Worm (Caenorhabditis elegans) whole organism, L4 larva: ENCODE results near the gene srx-76.

Experiments
- F10B5.3 ChIP-seq: sonication (generic microtip); optimal IDR thresholded peaks from 2 replicates; lab custom pipeline; 2016; ENCODE audit warnings: mild to moderate bottlenecking, missing genetic modification characterization, missing compliant biosample characterization
- Y105C5A.15 ChIP-seq: fragments of 200-800 bp; sonication (Bioruptor generic); IDR thresholded peaks from 2 replicates; pipeline ENCODE4 v1.3.6; 2022; ENCODE audit warnings: missing genetic modification characterization, missing compliant biosample characterization
- Y48G9A.11 ChIP-seq: fragments of 200-800 bp; sonication (Bioruptor generic); IDR thresholded peaks from 2 replicates; pipeline ENCODE4 v1.3.6; 2022; ENCODE audit warnings: missing genetic modification reagents, missing genetic modification characterization, missing compliant biosample characterization
- Y5F2A.4 ChIP-seq: fragments of 200-800 bp; sonication (Bioruptor generic); optimal IDR thresholded peaks from 2 replicates; lab custom pipeline; 2018; ENCODE audit warnings: mild to moderate bottlenecking, missing genetic modification characterization, missing compliant biosample characterization
- ZK337.2 ChIP-seq: fragments of 200-800 bp; sonication (Bioruptor generic); IDR thresholded peaks from 2 replicates; pipeline ENCODE4 v1.3.6; 2022; ENCODE audit warnings: missing genetic modification reagents, missing genetic modification characterization, missing compliant biosample characterization
- aha-1 ChIP-seq: fragments of 150-350 bp; peaks from one replicate; lab custom pipeline; 2014; ENCODE audit warnings: missing biosample characterization, missing genetic modification characterization
- aly-2 ChIP-seq: sonication (generic microtip); optimal IDR thresholded peaks from 2 replicates; lab custom pipeline; 2018; ENCODE audit warnings: missing biosample characterization, missing genetic modification characterization
- attf-4 ChIP-seq: sonication (generic microtip); optimal IDR thresholded peaks from 3 replicates; lab custom pipeline; 2017; ENCODE audit warnings: missing biosample characterization, missing genetic modification characterization
- ceh-20 ChIP-seq: fragments of 200-800 bp; sonication (Bioruptor generic); IDR thresholded peaks from 2 replicates; pipeline ENCODE4 v1.3.6; 2022; ENCODE audit warnings: missing genetic modification reagents, missing genetic modification characterization, missing compliant biosample characterization
- ceh-62 ChIP-seq: sonication (generic microtip); optimal IDR thresholded peaks from 2 replicates; lab custom pipeline; 2017; ENCODE audit warnings: missing biosample characterization, missing genetic modification characterization
- ceh-82 ChIP-seq: sonication (generic microtip); optimal IDR thresholded peaks from 2 replicates; lab custom pipeline; 2017; ENCODE audit warnings: missing biosample characterization, missing genetic modification characterization
- daf-16 ChIP-seq, 3 experiments: sonication (generic microtip); optimal IDR thresholded peaks; 2 replicates each; lab custom pipeline; 2016 to 2017; ENCODE audit warnings: missing genetic modification characterization in 3 of 3, missing genetic modification reagents in 3 of 3, mild to moderate bottlenecking in 2 of 3, missing compliant biosample characterization in 2 of 3, missing biosample characterization in 1 of 3, moderate library complexity in 1 of 3
- daf-19 ChIP-seq: fragments of 200-800 bp; sonication (Bioruptor generic); conservative IDR thresholded peaks from 2 replicates; pipeline ENCODE4 v1.3.6; 2022; ENCODE audit warnings: missing genetic modification characterization, missing compliant biosample characterization
- daf-8 ChIP-seq: fragments of 200-800 bp; sonication (Bioruptor generic); IDR thresholded peaks from 2 replicates; pipeline ENCODE4 v1.3.6; 2022; ENCODE audit warnings: missing genetic modification characterization, missing compliant biosample characterization
- egl-27 ChIP-seq: sonication (generic microtip); optimal IDR thresholded peaks from 3 replicates; lab custom pipeline; 2017; ENCODE audit warnings: missing biosample characterization, missing genetic modification reagents, missing genetic modification characterization
- fos-1 ChIP-seq: fragments of 150-350 bp; optimal IDR thresholded peaks from 2 replicates; lab custom pipeline; 2014; ENCODE audit warnings: missing biosample characterization, missing genetic modification characterization
- gei-8 ChIP-seq: fragments of 200-800 bp; sonication (Bioruptor generic); optimal IDR thresholded peaks from 2 replicates; lab custom pipeline; 2018; ENCODE audit warnings: mild to moderate bottlenecking, missing genetic modification characterization, missing compliant biosample characterization
- hif-1 ChIP-seq, 2 experiments: sonication (generic microtip); optimal IDR thresholded peaks; 2 replicates each; lab custom pipeline; 2016 to 2017; ENCODE audit warnings: missing compliant biosample characterization in 2 of 2, missing genetic modification characterization in 2 of 2, missing genetic modification reagents in 2 of 2, missing genotype in 2 of 2, mild to moderate bottlenecking in 1 of 2
- lim-7 ChIP-seq: fragments of 200-800 bp; sonication (Bioruptor generic); IDR thresholded peaks from 2 replicates; pipeline ENCODE4 v1.3.6; 2022; ENCODE audit warnings: missing genetic modification characterization, missing compliant biosample characterization
- lin-1 ChIP-seq: fragments of 200-800 bp; sonication (Bioruptor generic); IDR thresholded peaks from 2 replicates; pipeline ENCODE4 v1.3.6; 2022; ENCODE audit warnings: missing genetic modification reagents, missing genetic modification characterization, missing compliant biosample characterization
- lin-39 ChIP-seq: fragments of 150-350 bp; optimal IDR thresholded peaks from 2 replicates; lab custom pipeline; 2014; ENCODE audit warnings: missing biosample characterization, missing genetic modification reagents, missing genetic modification characterization
- lsy-2 ChIP-seq, 2 experiments: fragments of 150-350 bp in 1 of 2; sonication (generic microtip) in 1 of 2; optimal IDR thresholded peaks; 2 replicates each; lab custom pipeline; 2014 to 2017; ENCODE audit warnings: missing biosample characterization in 2 of 2, missing genetic modification characterization in 2 of 2
- madf-5 ChIP-seq, 2 experiments: fragments of 200-800 bp; sonication (Bioruptor generic); IDR thresholded peaks; 2 replicates each; pipeline ENCODE4 v1.3.6; 2022; ENCODE audit warnings: missing compliant biosample characterization in 2 of 2, missing genetic modification characterization in 2 of 2
- madf-9 ChIP-seq: fragments of 200-800 bp; sonication (Bioruptor generic); conservative IDR thresholded peaks from 2 replicates; pipeline ENCODE4 v1.3.6; 2022; ENCODE audit warnings: missing genetic modification reagents, missing genetic modification characterization, missing compliant biosample characterization
- mdt-29 ChIP-seq: fragments of 200-800 bp; sonication (Bioruptor generic); IDR thresholded peaks from 2 replicates; pipeline ENCODE4 v1.3.6; 2022; ENCODE audit warnings: missing genetic modification reagents, missing genetic modification characterization, missing compliant biosample characterization
- mep-1 ChIP-seq: fragments of 150-350 bp; sonication (generic microtip); optimal IDR thresholded peaks from 3 replicates; lab custom pipeline; 2014; ENCODE audit warnings: missing biosample characterization, missing genetic modification characterization
- mes-2 ChIP-seq: sonication (generic microtip); optimal IDR thresholded peaks from 2 replicates; lab custom pipeline; 2016; ENCODE audit warnings: missing genotype, mild to moderate bottlenecking, missing genetic modification characterization, missing compliant biosample characterization; ENCODE audit not compliant: poor library complexity, severe bottlenecking
- nhr-102 ChIP-seq: sonication (generic microtip); optimal IDR thresholded peaks from 2 replicates; lab custom pipeline; 2016; ENCODE audit warnings: mild to moderate bottlenecking, missing genetic modification characterization, moderate library complexity, missing compliant biosample characterization
- nhr-28 ChIP-seq: fragments of 150-350 bp; optimal IDR thresholded peaks from 2 replicates; lab custom pipeline; 2014; ENCODE audit warnings: missing biosample characterization, missing genetic modification characterization
- nhr-42 ChIP-seq: fragments of 200-800 bp; sonication (Bioruptor generic); IDR thresholded peaks from 2 replicates; pipeline ENCODE4 v1.3.6; 2022; ENCODE audit warnings: missing genetic modification characterization, missing compliant biosample characterization
- nhr-48 ChIP-seq: sonication (generic microtip); optimal IDR thresholded peaks from 2 replicates; lab custom pipeline; 2016; ENCODE audit warnings: mild to moderate bottlenecking, missing genetic modification characterization, missing compliant biosample characterization
- nhr-76 ChIP-seq: fragments of 150-350 bp; optimal IDR thresholded peaks from 2 replicates; lab custom pipeline; 2014; ENCODE audit warnings: missing biosample characterization, missing genetic modification characterization
- nhr-77 ChIP-seq: fragments of 150-350 bp; optimal IDR thresholded peaks from 2 replicates; lab custom pipeline; 2014; ENCODE audit warnings: missing biosample characterization, missing genetic modification characterization
- pqm-1 ChIP-seq: sonication (generic microtip); optimal IDR thresholded peaks from 2 replicates; lab custom pipeline; 2017; ENCODE audit warnings: missing biosample characterization, missing genetic modification characterization
- rbr-2 ChIP-seq: sonication (generic microtip); optimal IDR thresholded peaks from 2 replicates; lab custom pipeline; 2016; ENCODE audit warnings: missing genotype, missing genetic modification characterization, missing compliant biosample characterization
- sdz-12 ChIP-seq: fragments of 200-800 bp; sonication (Bioruptor generic); optimal IDR thresholded peaks from 2 replicates; lab custom pipeline; 2018; ENCODE audit warnings: mild to moderate bottlenecking, missing genetic modification characterization, missing compliant biosample characterization
- skn-1 ChIP-seq: fragments of 150-350 bp; optimal IDR thresholded peaks from 2 replicates; lab custom pipeline; 2014; ENCODE audit warnings: missing biosample characterization, missing genetic modification characterization
- snpc-1.2 ChIP-seq: fragments of 200-800 bp; sonication (Bioruptor generic); IDR thresholded peaks from 2 replicates; pipeline ENCODE4 v1.3.6; 2022; ENCODE audit warnings: missing genetic modification reagents, missing genetic modification characterization, missing compliant biosample characterization
- spr-3 ChIP-seq: fragments of 200-800 bp; sonication (Bioruptor generic); optimal IDR thresholded peaks from 2 replicates; lab custom pipeline; 2018; ENCODE audit warnings: mild to moderate bottlenecking, missing genetic modification characterization, missing compliant biosample characterization
- tra-1 ChIP-seq: fragments of 200-800 bp; sonication (Bioruptor generic); IDR thresholded peaks from 2 replicates; pipeline ENCODE4 v1.3.6; 2022; ENCODE audit warnings: missing genetic modification reagents, missing genetic modification characterization, missing compliant biosample characterization
- unc-62 ChIP-seq, 3 experiments: fragments of 150-350 bp in 1 of 3; sonication (generic microtip); optimal IDR thresholded peaks in 2 of 3; peaks in 1 of 3; 1 replicate in 1 of 3; 2 replicates in 2 of 3; lab custom pipeline; 2014 to 2017; ENCODE audit warnings: missing biosample characterization in 3 of 3, missing genetic modification characterization in 3 of 3, missing genetic modification reagents in 3 of 3, missing genotype in 1 of 3
- zfp-3 ChIP-seq: fragments of 200-800 bp; sonication (Bioruptor generic); conservative IDR thresholded peaks from 2 replicates; pipeline ENCODE4 v1.3.6; 2022; ENCODE audit warnings: missing genetic modification reagents, missing genetic modification characterization, missing compliant biosample characterization
- ztf-11 ChIP-seq: fragments of 150-350 bp; optimal IDR thresholded peaks from 2 replicates; lab custom pipeline; 2014; ENCODE audit warnings: missing biosample characterization, missing genetic modification characterization

srx-76 gene

DNA sequence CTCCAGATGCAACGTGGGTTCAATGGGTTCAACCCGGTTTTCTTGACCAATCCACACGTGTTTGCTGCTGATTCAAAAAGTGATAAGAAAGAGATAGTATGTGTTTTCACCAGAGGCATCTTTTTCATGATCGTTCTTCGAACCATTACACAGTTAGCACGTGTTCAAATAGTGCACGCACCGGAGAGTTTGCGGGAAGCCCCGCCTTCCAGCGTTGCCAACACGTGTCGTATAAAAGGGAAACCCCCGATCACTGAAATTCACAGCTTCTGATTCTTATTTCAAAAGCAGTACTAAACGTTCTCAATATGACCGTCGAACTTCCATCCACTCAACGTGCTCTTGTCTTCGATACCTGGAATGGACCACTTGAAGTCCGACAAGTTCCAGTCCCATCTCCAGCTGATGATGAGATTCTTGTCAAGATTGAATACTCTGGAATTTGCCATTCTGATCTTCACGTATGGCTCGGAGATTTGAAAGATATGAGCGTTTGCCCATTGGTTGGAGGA is 3.6 kb upstream of the srx-76 start, which contains the start of gene adh-1 (continued):
- peak in 1 of 2 experiments; percentile 99 for TF ChIP-seq unc-62 (GFP tag; optimal IDR thresholded peaks at IDR 0.05 in 1 of 2; lab: Kevin White, UChicago)
- no peak for TF ChIP-seq unc-62 (tag; optimal IDR thresholded peaks at IDR 0.05; lab: Kevin White, UChicago)
- TF ChIP-seq nhr-28 (tag; lab: Kevin White, UChicago): peak; percentile 95
- TF ChIP-seq gei-8: peak; percentile 93
- no peak for TF ChIP-seq ZK337.2 (GFP tag; lab: Robert Waterston, UW)
- no peak for TF ChIP-seq nhr-42 (GFP tag; lab: Robert Waterston, UW)
- peak; percentile 49 to 78 for TF ChIP-seq hif-1 (tag; optimal IDR thresholded peaks at IDR 0.05; lab: Kevin White, UChicago)
- no peak for TF ChIP-seq ztf-11 (tag; lab: Kevin White, UChicago)
- TF ChIP-seq snpc-1.2: no peak
- TF ChIP-seq madf-5 (GFP tag; IDR thresholded peaks at IDR 0.05; lab: Robert Waterston, UW): no peak
- no peak for TF ChIP-seq lin-39 (tag; lab: Kevin White, UChicago)
- no peak for TF ChIP-seq rbr-2

DNA sequence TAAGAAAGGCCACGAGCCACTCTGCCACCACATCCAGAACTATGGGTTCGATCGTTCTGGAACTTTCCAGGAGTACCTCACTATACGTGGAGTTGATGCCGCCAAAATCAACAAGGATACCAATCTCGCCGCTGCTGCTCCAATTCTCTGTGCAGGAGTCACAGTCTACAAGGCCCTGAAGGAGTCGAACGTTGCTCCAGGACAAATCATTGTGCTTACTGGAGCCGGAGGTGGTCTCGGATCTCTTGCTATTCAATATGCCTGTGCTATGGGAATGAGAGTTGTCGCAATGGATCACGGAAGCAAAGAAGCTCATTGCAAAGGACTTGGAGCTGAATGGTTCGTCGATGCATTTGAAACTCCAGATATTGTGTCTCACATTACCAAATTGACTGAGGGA is 3.0 kb upstream of the srx-76 start:
- TF ChIP-seq mes-2 (tag; lab: Kevin White, UChicago): peak; percentile 36
- TF ChIP-seq tra-1 (GFP tag; lab: Robert Waterston, UW): no peak
- TF ChIP-seq unc-62 (GFP tag; optimal IDR thresholded peaks at IDR 0.05 in 1 of 2; lab: Kevin White, UChicago): peak in 1 of 2 experiments; percentile 60
- no peak for TF ChIP-seq unc-62 (tag; optimal IDR thresholded peaks at IDR 0.05; lab: Kevin White, UChicago)

ce11 chrV:11889115-11889935 is 2.3 kb upstream of the srx-76 start:
- TF ChIP-seq lin-1 (GFP tag; lab: Robert Waterston, UW) (no peak), ztf-11 (tag; lab: Kevin White, UChicago) (no peak), F10B5.3 (tag; lab: Kevin White, UChicago) (no peak), sdz-12 (GFP tag; lab: Kevin White, UChicago) (no peak), egl-27 (tag; lab: Kevin White, UChicago) (no peak), ceh-82 (tag; lab: Kevin White, UChicago) (no peak), lin-39 (tag; lab: Kevin White, UChicago) (no peak), zfp-3 (GFP tag; lab: Robert Waterston, UW) (peak; percentile 89; the same call in 1 of the 2 replicates), nhr-48 (tag; lab: Kevin White, UChicago) (no peak), nhr-76 (tag; lab: Kevin White, UChicago) (no peak), lim-7 (GFP tag; lab: Robert Waterston, UW) (no peak), mdt-29 (GFP tag; lab: Robert Waterston, UW) (no peak), attf-4 (tag; lab: Kevin White, UChicago) (no peak), Y48G9A.11 (GFP tag; lab: Robert Waterston, UW) (no peak), spr-3 (GFP tag; lab: Kevin White, UChicago) (no peak), daf-16 (GFP tag; optimal IDR thresholded peaks at IDR 0.05; lab: Kevin White, UChicago) (peak in 1 of 2 experiments; percentile 65), daf-16 (tag; optimal IDR thresholded peaks at IDR 0.05; lab: Kevin White, UChicago) (peak; percentile 54), fos-1 (peak; percentile 10), madf-9 (no peak), ceh-62 (no peak), mes-2 (tag; lab: Kevin White, UChicago) (peak; percentile 46), nhr-77 (peak; percentile 64), pqm-1 (tag; lab: Kevin White, UChicago) (no peak), hif-1 (tag; optimal IDR thresholded peaks at IDR 0.05; lab: Kevin White, UChicago) (no peak), mep-1 (tag; lab: Kevin White, UChicago) (peak; percentile 75), ceh-20 (no peak), daf-19 (no peak), Y105C5A.15 (no peak), unc-62 (GFP tag; optimal IDR thresholded peaks at IDR 0.05 in 1 of 2; lab: Kevin White, UChicago) (no peak), unc-62 (tag; optimal IDR thresholded peaks at IDR 0.05; lab: Kevin White, UChicago) (no peak), madf-5 (GFP tag; IDR thresholded peaks at IDR 0.05; lab: Robert Waterston, UW) (no peak), aly-2 (tag; lab: Kevin White, UChicago) (no peak), skn-1 (no peak), lsy-2 (tag; optimal IDR thresholded peaks at IDR 0.05; lab: Kevin White, UChicago) (peak; percentile 10 to 33), snpc-1.2 (no peak), nhr-102 (tag; lab: Kevin White, UChicago) (no peak), daf-8 (GFP tag; lab: Robert Waterston, UW) (no peak), Y5F2A.4 (GFP tag; lab: Kevin White, UChicago) (no peak), aha-1 (tag; lab: Kevin White, UChicago) (peak; percentile 46)
